Fruit fly (Drosophila melanogaster): ENCODE data around the gene CG31821.

CG31821 gene

dm6 chr2L:15902310-15902709 lies at the start of gene CG31821:
Gene CG31821 (minus strand): TSS chr2L:15902410.
- no peak for TF ChIP-seq psq (optimal IDR thresholded peaks at IDR 0.05)
- TF ChIP-seq insv (optimal IDR thresholded peaks at IDR 0.05) = no peak
- TF ChIP-seq Sin3A (optimal IDR thresholded peaks at IDR 0.05) = no peak
- TF ChIP-seq h (optimal IDR thresholded peaks at IDR 0.05) = no peak
- no peak for TF ChIP-seq ttk (optimal IDR thresholded peaks at IDR 0.05)
- no peak for TF ChIP-seq Myc (optimal IDR thresholded peaks at IDR 0.05)

dm6 chr2L:15949457-15949856 lies 47.2 kb upstream of the CG31821 start:
- TF ChIP-seq ttk (optimal IDR thresholded peaks at IDR 0.05) (no peak), Myc (optimal IDR thresholded peaks at IDR 0.05) (no peak), h (optimal IDR thresholded peaks at IDR 0.05) (no peak), psq (optimal IDR thresholded peaks at IDR 0.05) (no peak), Sin3A (optimal IDR thresholded peaks at IDR 0.05) (no peak), insv (optimal IDR thresholded peaks at IDR 0.05) (no peak)

DNA sequence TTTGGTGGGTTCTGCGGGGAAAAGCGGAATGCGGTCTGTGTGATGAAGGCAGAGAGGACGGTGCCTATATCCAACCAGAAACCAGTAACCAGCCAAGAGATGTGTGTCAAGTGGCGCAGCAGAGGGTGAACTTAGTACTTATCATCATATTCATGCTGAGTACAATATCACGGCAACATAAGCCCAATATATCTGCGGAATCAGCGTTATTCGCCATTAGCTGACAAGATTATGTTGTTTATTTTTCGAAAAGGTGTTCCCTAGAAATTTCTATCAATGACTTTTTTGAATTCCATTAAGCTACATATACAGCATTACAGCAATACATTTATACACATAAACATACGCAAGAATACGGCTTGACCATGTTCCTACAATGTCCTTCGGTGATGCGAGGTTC lies 38.9 kb upstream of the CG31821 start, which contains the start of gene CG12448:
TSS of gene CG12448 (plus strand) at position 301 of the 400 bp plus-strand sequence.
- TF ChIP-seq psq (optimal IDR thresholded peaks at IDR 0.05) (no peak), h (optimal IDR thresholded peaks at IDR 0.05) (no peak)

- TF ChIP-seq h (optimal IDR thresholded peaks at IDR 0.05) (no peak), Sin3A (optimal IDR thresholded peaks at IDR 0.05) (no peak), ttk (optimal IDR thresholded peaks at IDR 0.05) (no peak), Myc (optimal IDR thresholded peaks at IDR 0.05) (no peak), psq (optimal IDR thresholded peaks at IDR 0.05) (no peak), insv (optimal IDR thresholded peaks at IDR 0.05) (no peak)
Observed at dm6 chr2L:15936138-15936537, 33.9 kb upstream of the CG31821 start.

dm6 chr2L:15923095-15923494 lies 20.9 kb upstream of the CG31821 start, which contains the start of gene CG4793:
Gene CG4793 (plus strand): TSS chr2L:15923395.
- TF ChIP-seq insv (optimal IDR thresholded peaks at IDR 0.05) (no peak), psq (optimal IDR thresholded peaks at IDR 0.05) (no peak), h (optimal IDR thresholded peaks at IDR 0.05) (no peak), Sin3A (optimal IDR thresholded peaks at IDR 0.05) (no peak), ttk (optimal IDR thresholded peaks at IDR 0.05) (no peak), Myc (optimal IDR thresholded peaks at IDR 0.05) (no peak)

DNA sequence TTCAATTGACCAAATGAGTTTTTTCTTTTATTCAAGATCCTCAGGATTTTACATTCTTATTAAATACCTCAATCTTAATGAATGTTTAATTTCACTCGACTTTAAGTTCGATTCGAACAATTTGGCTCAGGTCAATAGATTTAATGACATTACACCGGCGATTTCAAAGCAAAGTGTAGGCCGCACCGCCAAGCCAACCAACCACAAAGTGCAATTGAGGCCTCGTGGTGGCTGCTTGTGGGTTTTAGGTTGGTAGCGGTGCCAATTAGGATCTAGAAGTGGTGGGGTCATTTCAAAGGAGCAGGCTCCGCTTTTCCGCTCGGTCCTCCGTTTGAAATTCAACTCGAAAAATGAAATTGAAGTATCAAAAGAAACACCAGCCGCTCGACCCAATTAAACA lies 14.4 kb upstream of the CG31821 start, which contains the start of gene CG13244:
TSS of gene CG13244 (plus strand) at position 301 of the 400 bp plus-strand sequence.
- TF ChIP-seq insv (optimal IDR thresholded peaks at IDR 0.05) = no peak
- TF ChIP-seq Myc (optimal IDR thresholded peaks at IDR 0.05) = no peak
- TF ChIP-seq Sin3A (optimal IDR thresholded peaks at IDR 0.05) = no peak
- no peak for TF ChIP-seq psq (optimal IDR thresholded peaks at IDR 0.05)
- TF ChIP-seq h (optimal IDR thresholded peaks at IDR 0.05) = no peak
- TF ChIP-seq ttk (optimal IDR thresholded peaks at IDR 0.05) = no peak

- no peak for TF ChIP-seq Myc (optimal IDR thresholded peaks at IDR 0.05)
- no peak for TF ChIP-seq ttk (optimal IDR thresholded peaks at IDR 0.05)
- TF ChIP-seq psq (optimal IDR thresholded peaks at IDR 0.05) = no peak
- no peak for TF ChIP-seq Sin3A (optimal IDR thresholded peaks at IDR 0.05)
- no peak for TF ChIP-seq h (optimal IDR thresholded peaks at IDR 0.05)
- TF ChIP-seq insv (optimal IDR thresholded peaks at IDR 0.05) = no peak
Observed at dm6 chr2L:15913674-15914037, 11.4 kb upstream of the CG31821 start.

DNA sequence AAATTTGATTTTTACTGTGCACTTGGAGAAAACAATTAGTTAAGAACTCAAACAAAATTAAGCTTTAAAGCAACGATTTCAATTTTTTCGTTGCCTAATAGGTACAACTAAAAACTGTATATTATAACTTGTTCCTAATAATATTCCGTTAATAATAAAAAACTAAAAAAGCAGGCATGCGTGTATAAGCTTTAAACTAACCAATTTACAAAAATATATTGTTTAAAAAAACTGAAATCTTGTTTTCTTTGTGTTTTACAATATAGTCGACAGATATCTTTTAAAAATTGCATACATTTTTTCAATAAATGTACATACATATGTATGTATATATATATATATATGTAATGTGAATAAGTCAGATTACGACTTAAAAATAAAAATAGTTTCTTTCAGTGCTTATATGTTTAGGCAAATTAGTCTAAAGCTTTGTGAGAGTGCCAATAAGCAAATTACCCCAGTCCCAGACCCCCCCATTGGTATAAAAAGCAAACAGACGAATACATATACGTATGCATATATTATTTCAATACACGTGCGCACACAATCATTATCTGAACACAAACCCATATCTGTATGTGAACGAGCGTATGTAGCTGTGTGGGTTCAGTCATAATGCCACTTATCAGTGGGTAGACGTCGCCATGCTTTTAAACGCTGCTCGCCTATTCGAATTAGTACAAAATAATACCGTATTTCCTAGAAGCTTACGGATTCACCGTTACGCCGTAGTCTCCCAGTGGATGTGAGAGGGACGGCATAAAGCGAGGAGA lies 10.9 kb upstream of the CG31821 start:
- TF ChIP-seq ttk (optimal IDR thresholded peaks at IDR 0.05) = no peak
- no peak for TF ChIP-seq psq (optimal IDR thresholded peaks at IDR 0.05)
- TF ChIP-seq Sin3A (optimal IDR thresholded peaks at IDR 0.05) = no peak
- TF ChIP-seq Myc (optimal IDR thresholded peaks at IDR 0.05) = no peak
- no peak for TF ChIP-seq h (optimal IDR thresholded peaks at IDR 0.05)
- TF ChIP-seq insv (optimal IDR thresholded peaks at IDR 0.05) = no peak

dm6 chr2L:15912008-15912900 lies 10.0 kb upstream of the CG31821 start:
- TF ChIP-seq Myc (optimal IDR thresholded peaks at IDR 0.05) (no peak), insv (optimal IDR thresholded peaks at IDR 0.05) (no peak), Sin3A (optimal IDR thresholded peaks at IDR 0.05) (no peak), ttk (optimal IDR thresholded peaks at IDR 0.05) (no peak), h (optimal IDR thresholded peaks at IDR 0.05) (no peak), psq (optimal IDR thresholded peaks at IDR 0.05) (no peak)

DNA sequence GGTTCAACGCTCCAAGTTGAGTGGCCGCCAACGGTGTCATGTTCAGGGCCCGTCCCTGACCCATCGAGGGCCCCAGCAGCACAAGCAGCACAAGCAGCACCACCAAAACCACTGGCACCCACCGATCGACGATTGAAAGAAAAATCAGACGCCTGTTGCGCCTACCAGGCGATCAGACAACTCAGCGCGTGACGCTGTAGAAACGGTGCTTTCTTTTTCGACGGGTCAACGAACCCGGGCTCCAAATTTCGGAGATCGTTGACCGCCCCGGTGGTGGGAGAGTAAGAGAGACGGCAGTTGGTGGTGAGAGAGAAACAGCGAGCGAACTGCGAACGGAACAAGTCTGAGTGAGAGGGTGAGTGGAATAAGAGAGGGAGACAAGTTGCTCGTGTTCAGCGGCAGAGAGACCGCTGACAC lies 9.4 kb upstream of the CG31821 start:
- TF ChIP-seq psq (optimal IDR thresholded peaks at IDR 0.05) (no peak), Myc (optimal IDR thresholded peaks at IDR 0.05) (no peak), Sin3A (optimal IDR thresholded peaks at IDR 0.05) (no peak), insv (optimal IDR thresholded peaks at IDR 0.05) (no peak)

DNA sequence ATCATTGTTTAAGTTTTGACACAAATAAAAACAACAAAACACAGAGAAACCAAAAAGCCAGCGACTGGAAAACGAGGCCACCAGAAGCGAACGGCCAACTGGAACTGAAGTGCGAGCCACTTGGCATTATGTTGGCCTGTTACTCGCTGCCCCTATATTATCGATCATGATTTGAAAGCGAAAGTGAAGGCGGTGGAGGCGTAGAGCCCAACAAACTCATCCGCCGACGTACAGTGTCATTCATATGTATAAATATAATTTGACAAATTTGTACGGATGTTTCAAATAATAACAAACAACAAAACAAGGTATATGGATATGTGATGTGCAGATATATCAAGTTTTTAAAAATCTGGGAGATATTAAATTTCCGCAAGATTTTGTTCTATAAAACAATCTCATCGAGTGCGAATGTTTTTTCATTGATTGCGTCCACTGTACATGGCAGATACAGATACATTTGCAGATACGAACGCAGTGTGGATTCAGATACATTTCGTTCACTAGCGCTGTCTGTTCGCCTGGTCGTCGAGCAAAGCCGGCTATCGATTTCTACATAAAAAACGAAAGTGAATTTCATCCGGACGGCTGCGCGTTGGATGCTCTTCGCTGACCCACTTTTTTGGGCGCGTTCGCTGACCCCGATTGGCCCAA lies 8.9 kb upstream of the CG31821 start:
- TF ChIP-seq psq (optimal IDR thresholded peaks at IDR 0.05) = no peak
- TF ChIP-seq Sin3A (optimal IDR thresholded peaks at IDR 0.05) = no peak
- no peak for TF ChIP-seq Myc (optimal IDR thresholded peaks at IDR 0.05)
- no peak for TF ChIP-seq ttk (optimal IDR thresholded peaks at IDR 0.05)
- no peak for TF ChIP-seq h (optimal IDR thresholded peaks at IDR 0.05)
- no peak for TF ChIP-seq insv (optimal IDR thresholded peaks at IDR 0.05)

DNA sequence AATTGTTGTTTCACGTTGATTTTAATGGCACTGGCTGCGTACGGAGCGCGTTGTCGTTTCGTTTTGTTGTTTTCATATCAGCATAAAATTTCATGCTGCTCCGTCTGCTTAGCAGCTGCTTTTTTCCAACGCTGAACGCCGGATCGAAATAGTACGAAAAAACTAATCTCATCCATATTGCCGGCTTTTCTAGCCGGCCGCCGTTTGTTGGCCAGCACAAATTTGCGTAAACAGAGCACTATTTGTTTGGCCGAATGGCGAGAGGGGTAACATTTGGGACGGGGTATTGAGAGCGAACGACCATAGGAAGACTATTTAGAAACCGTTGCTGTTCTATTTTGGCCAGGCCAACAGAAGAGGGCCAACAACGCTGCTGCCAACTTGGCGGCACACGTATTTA lies 7.6 kb upstream of the CG31821 start:
- TF ChIP-seq ttk (optimal IDR thresholded peaks at IDR 0.05) = no peak
- TF ChIP-seq insv (optimal IDR thresholded peaks at IDR 0.05) = no peak
- TF ChIP-seq Myc (optimal IDR thresholded peaks at IDR 0.05) = no peak
- no peak for TF ChIP-seq Sin3A (optimal IDR thresholded peaks at IDR 0.05)
- no peak for TF ChIP-seq h (optimal IDR thresholded peaks at IDR 0.05)
- no peak for TF ChIP-seq psq (optimal IDR thresholded peaks at IDR 0.05)

Measured in Kc167 (cell line).